Worm (Caenorhabditis elegans) whole organism, mixed stage, embryonic: ENCODE results near the gene lex-1.

ENCODE experiments used
- M03D4.4 ChIP-seq: sonication (generic microtip); optimal IDR thresholded peaks from 2 replicates; lab custom pipeline; 2017; ENCODE audit warnings: mild to moderate bottlenecking, missing genetic modification characterization, missing compliant biosample characterization
- ceh-43 ChIP-seq: fragments of 200-800 bp; sonication (Bioruptor generic); optimal IDR thresholded peaks from 2 replicates; lab custom pipeline; 2018; ENCODE audit warnings: mild to moderate bottlenecking, missing genetic modification characterization, moderate library complexity, missing compliant biosample characterization
- elt-3 ChIP-seq: fragments of 150-350 bp; optimal IDR thresholded peaks from 2 replicates; lab custom pipeline; 2014; ENCODE audit warnings: missing biosample characterization, missing genetic modification characterization
- lsy-2 ChIP-seq: fragments of 150-350 bp; optimal IDR thresholded peaks from 2 replicates; lab custom pipeline; 2014; ENCODE audit warnings: missing biosample characterization, missing genetic modification characterization
- mep-1 ChIP-seq: fragments of 150-350 bp; optimal IDR thresholded peaks from 2 replicates; lab custom pipeline; 2017; ENCODE audit warnings: missing biosample characterization, missing genetic modification reagents, missing genetic modification characterization, inconsistent platforms
- nhr-28 ChIP-seq: fragments of 150-350 bp; optimal IDR thresholded peaks from 2 replicates; lab custom pipeline; 2014; ENCODE audit warnings: missing biosample characterization, missing genetic modification characterization
- pha-4 ChIP-seq: fragments of 150-350 bp; optimal IDR thresholded peaks from 2 replicates; lab custom pipeline; 2018; ENCODE audit warnings: missing biosample characterization, missing genetic modification reagents, missing genetic modification characterization
- sem-2 ChIP-seq: fragments of 200-800 bp; sonication (Bioruptor generic); optimal IDR thresholded peaks from 2 replicates; lab custom pipeline; 2018; ENCODE audit warnings: mild to moderate bottlenecking, missing genetic modification characterization, missing compliant biosample characterization
- snpc-4 ChIP-seq: fragments of 150-350 bp; optimal IDR thresholded peaks from 2 replicates; lab custom pipeline; 2014; ENCODE audit warnings: missing biosample characterization, missing genetic modification characterization
- unc-39 ChIP-seq: fragments of 150-350 bp; optimal IDR thresholded peaks from 2 replicates; lab custom pipeline; 2014; ENCODE audit warnings: missing biosample characterization, missing genetic modification characterization
- unc-62 ChIP-seq: fragments of 150-350 bp; optimal IDR thresholded peaks from 2 replicates; lab custom pipeline; 2014; ENCODE audit warnings: missing biosample characterization, missing genetic modification reagents, missing genetic modification characterization

DNA sequence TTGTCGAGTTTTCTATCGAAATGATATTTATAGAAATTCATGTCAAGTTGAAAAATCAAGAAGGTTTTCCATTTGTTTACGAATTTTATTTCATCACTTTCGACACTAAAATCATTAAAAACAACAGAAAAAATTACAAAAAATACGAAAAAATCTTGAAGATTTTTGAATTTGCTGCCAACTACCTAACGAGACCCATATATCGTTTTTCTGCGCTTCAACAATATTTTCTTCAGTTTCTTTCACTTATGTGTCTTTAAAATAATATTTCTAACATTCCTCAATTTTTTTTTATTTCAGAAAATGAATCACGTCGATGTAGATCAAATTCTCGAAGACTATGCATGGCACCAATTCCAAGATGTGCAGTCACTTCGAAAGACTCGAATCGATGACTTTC is 49.9 kb downstream of the lex-1 start, which contains the start of gene lin-24:
- TF ChIP-seq nhr-28 (tag; lab: Kevin White, UChicago) (no peak), snpc-4 (tag; lab: Kevin White, UChicago) (no peak), pha-4 (tag; lab: Kevin White, UChicago) (no peak), unc-39 (no peak), sem-2 (GFP tag; lab: Kevin White, UChicago) (no peak), mep-1 (no peak), unc-62 (GFP tag; lab: Kevin White, UChicago) (no peak), elt-3 (tag; lab: Kevin White, UChicago) (no peak), lsy-2 (tag; lab: Kevin White, UChicago) (no peak), M03D4.4 (tag; lab: Kevin White, UChicago) (no peak), ceh-43 (GFP tag; lab: Kevin White, UChicago) (no peak)
